Fruit fly (Drosophila melanogaster): ENCODE measurements around the gene SA2.

SA2 gene

dm6 chr3L:1419929-1420328 lies 17.7 kb downstream of the SA2 start:
- TF ChIP-seq toe (GFP tag; optimal IDR thresholded peaks at IDR 0.05), result no peak
- no peak for TF ChIP-seq cic (GFP tag; optimal IDR thresholded peaks at IDR 0.05)
- no peak for TF ChIP-seq CG11617 (GFP tag; optimal IDR thresholded peaks at IDR 0.05)
- TF ChIP-seq Clk (GFP tag; optimal IDR thresholded peaks at IDR 0.05), result no peak
- TF ChIP-seq kay (GFP tag; ENCODE audit: borderline replicate concordance), result no peak
- TF ChIP-seq CG12768 (GFP tag; optimal IDR thresholded peaks at IDR 0.05), result no peak
- no peak for TF ChIP-seq CG1620 (GFP tag; optimal IDR thresholded peaks at IDR 0.05)
- no peak for TF ChIP-seq cnc (optimal IDR thresholded peaks at IDR 0.05)
- TF ChIP-seq Mnt (GFP tag; optimal IDR thresholded peaks at IDR 0.05), result no peak
- TF ChIP-seq pad (GFP tag; optimal IDR thresholded peaks at IDR 0.05), result no peak
- no peak for TF ChIP-seq CG5204 (GFP tag; optimal IDR thresholded peaks at IDR 0.05)
- TF ChIP-seq Hr96 (GFP tag; optimal IDR thresholded peaks at IDR 0.05), result no peak
- no peak for TF ChIP-seq CG7045 (GFP tag; optimal IDR thresholded peaks at IDR 0.05)
- TF ChIP-seq CG7101 (tag; optimal IDR thresholded peaks at IDR 0.05), result no peak
- TF ChIP-seq Crg-1 (GFP tag; optimal IDR thresholded peaks at IDR 0.05), result no peak
- no peak for TF ChIP-seq CG33017 (tag; optimal IDR thresholded peaks at IDR 0.05)
- no peak for TF ChIP-seq bab1 (GFP tag; optimal IDR thresholded peaks at IDR 0.05)
- TF ChIP-seq CG14711 (tag; optimal IDR thresholded peaks at IDR 0.05), result no peak

- TF ChIP-seq CG5204 (GFP tag; optimal IDR thresholded peaks at IDR 0.05) (no peak), cic (GFP tag; optimal IDR thresholded peaks at IDR 0.05) (no peak), toe (GFP tag; optimal IDR thresholded peaks at IDR 0.05) (no peak), CG7101 (tag; optimal IDR thresholded peaks at IDR 0.05) (no peak), Mnt (GFP tag; optimal IDR thresholded peaks at IDR 0.05) (no peak), kay (GFP tag; ENCODE audit: borderline replicate concordance) (no peak), CG14711 (tag; optimal IDR thresholded peaks at IDR 0.05) (no peak), Hr96 (GFP tag; optimal IDR thresholded peaks at IDR 0.05) (no peak), CG11617 (GFP tag; optimal IDR thresholded peaks at IDR 0.05) (no peak), bab1 (GFP tag; optimal IDR thresholded peaks at IDR 0.05) (no peak), CG7045 (GFP tag; optimal IDR thresholded peaks at IDR 0.05) (no peak)
These were observed 18.9 kb downstream of the SA2 start for dm6 chr3L:1418821-1419220.

- TF ChIP-seq bab1 (GFP tag; optimal IDR thresholded peaks at IDR 0.05), result no peak
- TF ChIP-seq CG14711 (tag; optimal IDR thresholded peaks at IDR 0.05), result no peak
- no peak for TF ChIP-seq CG7045 (GFP tag; optimal IDR thresholded peaks at IDR 0.05)
- TF ChIP-seq Crg-1 (GFP tag; optimal IDR thresholded peaks at IDR 0.05), result no peak
- TF ChIP-seq kay (GFP tag; ENCODE audit: borderline replicate concordance), result no peak
- no peak for TF ChIP-seq Clk (GFP tag; optimal IDR thresholded peaks at IDR 0.05)
- no peak for TF ChIP-seq CG12768 (GFP tag; optimal IDR thresholded peaks at IDR 0.05)
- TF ChIP-seq CG5204 (GFP tag; optimal IDR thresholded peaks at IDR 0.05), result no peak
- TF ChIP-seq cnc (optimal IDR thresholded peaks at IDR 0.05), result no peak
- no peak for TF ChIP-seq Mnt (GFP tag; optimal IDR thresholded peaks at IDR 0.05)
- TF ChIP-seq pad (GFP tag; optimal IDR thresholded peaks at IDR 0.05), result no peak
- TF ChIP-seq tj (GFP tag; optimal IDR thresholded peaks at IDR 0.05), result no peak
- no peak for TF ChIP-seq ovo (GFP tag; optimal IDR thresholded peaks at IDR 0.05)
- TF ChIP-seq CG11617 (GFP tag; optimal IDR thresholded peaks at IDR 0.05), result no peak
- no peak for TF ChIP-seq Hr96 (GFP tag; optimal IDR thresholded peaks at IDR 0.05)
These were observed 19.8 kb downstream of the SA2 start for dm6 chr3L:1417898-1418297.

dm6 chr3L:1415931-1416330 lies 21.7 kb downstream of the SA2 start, which contains the start of gene FucTD:
Gene FucTD (plus strand): TSS chr3L:1416231.
- no peak for TF ChIP-seq bab1 (GFP tag; optimal IDR thresholded peaks at IDR 0.05)
- no peak for TF ChIP-seq CG12768 (GFP tag; optimal IDR thresholded peaks at IDR 0.05)
- TF ChIP-seq CG1620 (GFP tag; optimal IDR thresholded peaks at IDR 0.05), result no peak
- TF ChIP-seq cic (GFP tag; optimal IDR thresholded peaks at IDR 0.05), result no peak

dm6 chr3L:1414032-1414431 lies 23.6 kb downstream of the SA2 start:
- TF ChIP-seq CG7101 (tag; optimal IDR thresholded peaks at IDR 0.05), result no peak
- no peak for TF ChIP-seq CG5204 (GFP tag; optimal IDR thresholded peaks at IDR 0.05)
- TF ChIP-seq Hr96 (GFP tag; optimal IDR thresholded peaks at IDR 0.05), result no peak

- TF ChIP-seq bab1 (GFP tag; optimal IDR thresholded peaks at IDR 0.05) (no peak), pad (GFP tag; optimal IDR thresholded peaks at IDR 0.05) (no peak), CG11617 (GFP tag; optimal IDR thresholded peaks at IDR 0.05) (no peak), Mnt (GFP tag; optimal IDR thresholded peaks at IDR 0.05) (no peak), CG12768 (GFP tag; optimal IDR thresholded peaks at IDR 0.05) (no peak), CG14711 (tag; optimal IDR thresholded peaks at IDR 0.05) (no peak), CG1620 (GFP tag; optimal IDR thresholded peaks at IDR 0.05) (no peak), cnc (optimal IDR thresholded peaks at IDR 0.05) (no peak)
These were observed 27.1 kb downstream of the SA2 start, which contains the start of gene CG9168 for dm6 chr3L:1410369-1411107. Gene CG9168 (plus strand): TSS chr3L:1411057.

dm6 chr3L:1408093-1408492 lies 29.6 kb downstream of the SA2 start:
- TF ChIP-seq CG33017 (tag; optimal IDR thresholded peaks at IDR 0.05) (no peak), CG1620 (GFP tag; optimal IDR thresholded peaks at IDR 0.05) (no peak), kay (GFP tag; ENCODE audit: borderline replicate concordance) (no peak), cic (GFP tag; optimal IDR thresholded peaks at IDR 0.05) (no peak), cnc (optimal IDR thresholded peaks at IDR 0.05) (no peak), Crg-1 (GFP tag; optimal IDR thresholded peaks at IDR 0.05) (no peak), tj (GFP tag; optimal IDR thresholded peaks at IDR 0.05) (no peak), CG14711 (tag; optimal IDR thresholded peaks at IDR 0.05) (no peak), CG5204 (GFP tag; optimal IDR thresholded peaks at IDR 0.05) (no peak), ovo (GFP tag; optimal IDR thresholded peaks at IDR 0.05) (no peak), Clk (GFP tag; optimal IDR thresholded peaks at IDR 0.05) (no peak), CG12768 (GFP tag; optimal IDR thresholded peaks at IDR 0.05) (no peak), Hr96 (GFP tag; optimal IDR thresholded peaks at IDR 0.05) (no peak), CG11617 (GFP tag; optimal IDR thresholded peaks at IDR 0.05) (no peak), toe (GFP tag; optimal IDR thresholded peaks at IDR 0.05) (no peak), bab1 (GFP tag; optimal IDR thresholded peaks at IDR 0.05) (no peak), CG7045 (GFP tag; optimal IDR thresholded peaks at IDR 0.05) (no peak), CG7101 (tag; optimal IDR thresholded peaks at IDR 0.05) (no peak)
